Fruit fly (Drosophila melanogaster): ENCODE results near the gene CG13004.
A peak's percentile ranks its signal among the peaks of the same experiment; 100 is the strongest.

CG13004 gene

DNA sequence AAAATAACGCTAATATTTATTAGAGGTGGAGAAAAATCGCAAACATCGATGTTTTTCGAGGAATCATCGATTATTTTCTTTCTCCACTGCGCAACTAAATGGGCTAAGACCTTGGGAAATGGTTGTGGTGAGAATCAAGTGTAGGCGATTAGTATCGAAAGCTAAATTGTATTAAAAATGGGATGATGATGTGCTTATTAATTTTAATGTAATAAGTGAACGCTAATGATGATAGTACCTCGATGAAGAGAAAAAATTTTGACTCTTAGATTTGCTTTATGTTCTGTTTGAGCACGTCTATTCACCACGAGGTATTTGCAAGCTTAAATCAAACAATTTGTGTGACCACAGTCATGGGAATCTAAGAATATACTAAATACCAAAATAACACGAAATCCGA, 32.0 kb downstream of the CG13004 start, which contains the start of the genes Rai1 and CG13005 (continued):
- no peak for TF ChIP-seq sr (GFP tag; IDR thresholded peaks at IDR 0.05)
- TF ChIP-seq Sry-δ (GFP tag; optimal IDR thresholded peaks at IDR 0.05), result peak; percentile 88
- TF ChIP-seq sc (optimal IDR thresholded peaks at IDR 0.05), result no peak
- no peak for TF ChIP-seq sc (GFP tag; optimal IDR thresholded peaks at IDR 0.05)
- peak; percentile 8 for TF ChIP-seq MBD-R2 (GFP tag; IDR thresholded peaks at IDR 0.05)
- TF ChIP-seq Ets65A (GFP tag), result no peak
- TF ChIP-seq CG2116 (GFP tag; optimal IDR thresholded peaks at IDR 0.05), result peak; percentile 48
- peak; percentile 54 for TF ChIP-seq ewg (GFP tag; optimal IDR thresholded peaks at IDR 0.05)
- peak; percentile 53 for TF ChIP-seq CG9797 (GFP tag; optimal IDR thresholded peaks at IDR 0.05)
- TF ChIP-seq sqz (GFP tag; optimal IDR thresholded peaks at IDR 0.05), result no peak
- TF ChIP-seq Atf3 (GFP tag; optimal IDR thresholded peaks at IDR 0.05), result no peak
- TF ChIP-seq ase (GFP tag; IDR thresholded peaks at IDR 0.05), result no peak
- TF ChIP-seq CG4328 (GFP tag; optimal IDR thresholded peaks at IDR 0.05), result no peak
- no peak for TF ChIP-seq Rfx (GFP tag; IDR thresholded peaks at IDR 0.05)
- TF ChIP-seq so (GFP tag; IDR thresholded peaks at IDR 0.05), result no peak
- no peak for TF ChIP-seq CHES-1-like (GFP tag; optimal IDR thresholded peaks at IDR 0.05)
- TF ChIP-seq Med (GFP tag), result peak; percentile 63
- no peak for TF ChIP-seq chn (GFP tag; optimal IDR thresholded peaks at IDR 0.05)
- no peak for TF ChIP-seq Hey (tag; optimal IDR thresholded peaks at IDR 0.05)
- no peak for TF ChIP-seq Lhr (GFP tag; optimal IDR thresholded peaks at IDR 0.05)
- TF ChIP-seq zen2 (GFP tag; IDR thresholded peaks at IDR 0.05; ENCODE audit: partially characterized antibody), result peak; percentile 58; the same call in 1 of the 3 replicates
- TF ChIP-seq CG8359 (GFP tag; optimal IDR thresholded peaks at IDR 0.05; ENCODE audit: borderline replicate concordance), result no peak
- TF ChIP-seq CG9817 (tag; optimal IDR thresholded peaks at IDR 0.05), result no peak
- no peak for TF ChIP-seq p53 (GFP tag; optimal IDR thresholded peaks at IDR 0.05)
- TF ChIP-seq CG12071 (GFP tag; optimal IDR thresholded peaks at IDR 0.05), result no peak
- no peak for TF ChIP-seq CG11247 (GFP tag; IDR thresholded peaks at IDR 0.05)
- TF ChIP-seq sna (GFP tag; IDR thresholded peaks at IDR 0.05; ENCODE audit: partially characterized antibody), result peak; percentile 83
- TF ChIP-seq CoRest (tag; optimal IDR thresholded peaks at IDR 0.05), result peak; percentile 47
- TF ChIP-seq row (GFP tag; IDR thresholded peaks at IDR 0.05), result 0 out of 3 replicates have a peak, but pooled peaks have one; percentile 33
- TF ChIP-seq Six4 (GFP tag; optimal IDR thresholded peaks at IDR 0.05), result no peak
- peak; percentile 3 for TF ChIP-seq CG10267 (tag; optimal IDR thresholded peaks at IDR 0.05)
- TF ChIP-seq Hsf (GFP tag; optimal IDR thresholded peaks at IDR 0.05), result no peak
- TF ChIP-seq amos (GFP tag; IDR thresholded peaks at IDR 0.05; ENCODE audit: partially characterized antibody), result peak; percentile 80
- peak; percentile 76; the same call in 1 of the 4 replicates for TF ChIP-seq chinmo (GFP tag; IDR thresholded peaks at IDR 0.05; ENCODE audit: partially characterized antibody)
- peak; percentile 63 for TF ChIP-seq gfzf (GFP tag; optimal IDR thresholded peaks at IDR 0.05)
- peak; percentile 29 for TF ChIP-seq CG17829 (tag; optimal IDR thresholded peaks at IDR 0.05)
- TF ChIP-seq chm (GFP tag; IDR thresholded peaks at IDR 0.05), result no peak
- no peak for TF ChIP-seq fru (optimal IDR thresholded peaks at IDR 0.05)
- peak; percentile 7 for TF ChIP-seq phol (tag; optimal IDR thresholded peaks at IDR 0.05)
- no peak for TF ChIP-seq pfk (GFP tag; optimal IDR thresholded peaks at IDR 0.05)
- peak; percentile 89 for TF ChIP-seq Scr (GFP tag; IDR thresholded peaks at IDR 0.05; ENCODE audit: partially characterized antibody)
- no peak for TF ChIP-seq btn (GFP tag; optimal IDR thresholded peaks at IDR 0.05)
- peak; percentile 79 for TF ChIP-seq CG34224 (GFP tag; IDR thresholded peaks at IDR 0.05; ENCODE audit: partially characterized antibody)
- peak; percentile 53; the same call in 1 of the 3 replicates for TF ChIP-seq CG7357 (GFP tag; IDR thresholded peaks at IDR 0.05)
- TF ChIP-seq H15 (GFP tag; IDR thresholded peaks at IDR 0.05), result no peak
- no peak for TF ChIP-seq Xbp1 (GFP tag; optimal IDR thresholded peaks at IDR 0.05)
- peak; percentile 73 for TF ChIP-seq tna (GFP tag; IDR thresholded peaks at IDR 0.05; ENCODE audit: partially characterized antibody)
- no peak for TF ChIP-seq MESR4 (GFP tag; optimal IDR thresholded peaks at IDR 0.05)
- TF ChIP-seq CG42726 (GFP tag; IDR thresholded peaks at IDR 0.05; ENCODE audit: partially characterized antibody), result peak; percentile 67; the same call in 1 of the 2 replicates
- no peak for TF ChIP-seq CG7745 (tag; optimal IDR thresholded peaks at IDR 0.05)
- TF ChIP-seq CG4282 (GFP tag; optimal IDR thresholded peaks at IDR 0.05), result no peak

Measured in whole organism, embryonic.